Fruit fly (Drosophila melanogaster): ENCODE measurements around the gene roq.

DNA sequence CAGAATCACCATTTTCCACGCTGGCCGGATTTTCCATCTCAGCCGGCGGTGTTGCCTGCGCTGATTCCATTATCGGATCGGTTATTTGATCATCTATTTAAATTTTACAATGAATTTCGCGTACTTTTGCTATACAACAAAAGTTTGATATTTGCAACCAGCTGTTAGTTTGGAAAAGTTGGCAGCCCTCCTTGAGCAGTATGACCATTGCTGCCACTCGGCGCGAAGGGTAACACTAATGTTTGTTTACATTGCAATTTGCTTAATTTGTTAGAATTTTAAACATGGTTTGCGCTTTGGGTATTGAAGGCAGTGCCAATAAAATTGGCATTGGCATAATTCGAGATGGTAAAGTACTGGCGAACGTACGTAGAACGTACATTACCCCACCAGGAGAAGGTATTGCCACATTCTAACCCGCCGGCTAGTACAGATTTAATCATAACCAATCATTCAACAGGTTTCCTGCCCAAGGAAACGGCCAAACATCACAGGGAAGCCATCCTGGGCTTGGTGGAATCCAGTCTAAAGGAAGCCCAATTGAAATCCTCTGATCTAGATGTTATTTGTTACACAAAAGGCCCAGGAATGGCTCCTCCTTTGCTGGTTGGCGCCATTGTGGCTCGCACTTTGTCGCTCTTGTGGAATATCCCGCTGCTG is 26.5 kb downstream of the roq start, which contains the start of the genes Golgin104 and Tcs3:
- no peak for TF ChIP-seq Dll (optimal IDR thresholded peaks at IDR 0.05)
- TF ChIP-seq EcR (GFP tag; optimal IDR thresholded peaks at IDR 0.05): no peak
